Worm (Caenorhabditis elegans): Measurements from ENCODE around the gene B0457.6.
A peak's percentile ranks its signal among the peaks of the same experiment; 100 is the strongest.

The B0457.6 gene

ce11 chrII:8929771-8930170 is 7.5 kb downstream of the B0457.6 start, which contains the start of gene mrpl-50 (continued):
- TF ChIP-seq daf-16 (GFP tag; optimal IDR thresholded peaks at IDR 0.05): peak in 1 of 2 experiments; percentile 8
- peak; percentile 23 for TF ChIP-seq daf-16 (tag; optimal IDR thresholded peaks at IDR 0.05)
- no peak for TF ChIP-seq hlh-30 (tag; optimal IDR thresholded peaks at IDR 0.05; ENCODE audit: insufficient read depth)
- no peak for TF ChIP-seq nhr-6 (tag; optimal IDR thresholded peaks at IDR 0.05)
- peak; percentile 31; the same call in 1 of the 2 replicates for TF ChIP-seq snpc-1.2 (GFP tag; IDR thresholded peaks at IDR 0.05)
- no peak for TF ChIP-seq hif-1 (tag; optimal IDR thresholded peaks at IDR 0.05)
- no peak for TF ChIP-seq dmd-6 (GFP tag; IDR thresholded peaks at IDR 0.05)
- TF ChIP-seq F37D6.2 (tag; optimal IDR thresholded peaks at IDR 0.05): no peak
- TF ChIP-seq ctbp-1 (GFP tag; IDR thresholded peaks at IDR 0.05): no peak
- TF ChIP-seq dve-1 (tag; optimal IDR thresholded peaks at IDR 0.05; ENCODE audit: insufficient read depth): no peak
- TF ChIP-seq R02D3.7 (tag; optimal IDR thresholded peaks at IDR 0.05): no peak
- peak; percentile 17 for TF ChIP-seq Y5F2A.4 (GFP tag; optimal IDR thresholded peaks at IDR 0.05)
- TF ChIP-seq ceh-32 (tag; optimal IDR thresholded peaks at IDR 0.05; ENCODE audit: poor library complexity): no peak
- no peak for TF ChIP-seq nhr-111 (GFP tag; optimal IDR thresholded peaks at IDR 0.05)
- TF ChIP-seq aly-2 (tag; optimal IDR thresholded peaks at IDR 0.05): no peak
- no peak for TF ChIP-seq nhr-41 (GFP tag; IDR thresholded peaks at IDR 0.05)
- no peak for TF ChIP-seq nhr-11 (tag; optimal IDR thresholded peaks at IDR 0.05)

ce11 chrII:8930763-8931162 is 8.5 kb downstream of the B0457.6 start, which contains the start of gene enol-1:
Gene enol-1, plus strand, starts transcription at chrII:8930997.
- TF ChIP-seq unc-130 (GFP tag; optimal IDR thresholded peaks at IDR 0.05) (peak; percentile 15), nhr-10 (tag; optimal IDR thresholded peaks at IDR 0.05) (no peak), ama-1 (optimal IDR thresholded peaks at IDR 0.05) (peak; percentile 69), lin-38 (GFP tag; IDR thresholded peaks at IDR 0.05) (peak; percentile 32), F26F4.8 (GFP tag; conservative IDR thresholded peaks at IDR 0.05) (no peak), zfp-2 (tag; optimal IDR thresholded peaks at IDR 0.05) (no peak)

ce11 chrII:8931405-8932149 is 9.4 kb downstream of the B0457.6 start:
- TF ChIP-seq unc-39 (tag; optimal IDR thresholded peaks at IDR 0.05): no peak
- TF ChIP-seq set-16 (GFP tag; IDR thresholded peaks at IDR 0.05): no peak
- TF ChIP-seq zfp-2 (tag; optimal IDR thresholded peaks at IDR 0.05): no peak
- no peak for TF ChIP-seq lin-13 (GFP tag; optimal IDR thresholded peaks at IDR 0.05)
- TF ChIP-seq madf-9 (GFP tag; conservative IDR thresholded peaks at IDR 0.05): 0 out of 2 replicates have a peak, but pooled peaks have one; percentile 21
- no peak for TF ChIP-seq zfp-3 (GFP tag; conservative IDR thresholded peaks at IDR 0.05)
- no peak for TF ChIP-seq fkh-10 (GFP tag; optimal IDR thresholded peaks at IDR 0.05)
- peak; percentile 13 to 99 for TF ChIP-seq hif-1 (tag; optimal IDR thresholded peaks at IDR 0.05)
- no peak for TF ChIP-seq Y105C5A.15 (GFP tag; IDR thresholded peaks at IDR 0.05)
- no peak for TF ChIP-seq unc-130 (GFP tag; optimal IDR thresholded peaks at IDR 0.05)
- 0 out of 2 replicates have a peak, but pooled peaks have one; percentile 7 for TF ChIP-seq Y75B8A.6 (GFP tag; IDR thresholded peaks at IDR 0.05)
- TF ChIP-seq Y48G9A.11 (GFP tag; IDR thresholded peaks at IDR 0.05): no peak
- no peak for TF ChIP-seq aly-2 (tag; optimal IDR thresholded peaks at IDR 0.05)
- TF ChIP-seq F26F4.8 (GFP tag; conservative IDR thresholded peaks at IDR 0.05): 0 out of 2 replicates have a peak, but pooled peaks have one; percentile 11
- no peak for TF ChIP-seq ztf-7 (tag; optimal IDR thresholded peaks at IDR 0.05)
- peak; percentile 76 for TF ChIP-seq hlh-30 (tag; optimal IDR thresholded peaks at IDR 0.05; ENCODE audit: insufficient read depth)
- peak; percentile 4 for TF ChIP-seq spr-1 (tag; optimal IDR thresholded peaks at IDR 0.05)
- TF ChIP-seq daf-12 (tag; optimal IDR thresholded peaks at IDR 0.05): no peak
- no peak for TF ChIP-seq R02D3.7 (tag; optimal IDR thresholded peaks at IDR 0.05)
- peak; percentile 0 to 28 for TF ChIP-seq lsy-2 (tag; optimal IDR thresholded peaks at IDR 0.05)
- TF ChIP-seq nhr-77 (tag; optimal IDR thresholded peaks at IDR 0.05): no peak
- TF ChIP-seq egl-43 (GFP tag; IDR thresholded peaks at IDR 0.05): 0 out of 2 replicates have a peak, but pooled peaks have one; percentile 3
- peak; percentile 15 for TF ChIP-seq mes-2 (tag; optimal IDR thresholded peaks at IDR 0.05; ENCODE audit: poor library complexity, severe bottlenecking)
- TF ChIP-seq ceh-28 (tag; optimal IDR thresholded peaks at IDR 0.05): no peak
- TF ChIP-seq F44E2.7 (GFP tag; IDR thresholded peaks at IDR 0.05): no peak
- no peak for TF ChIP-seq madf-5 (GFP tag; IDR thresholded peaks at IDR 0.05)
- TF ChIP-seq daf-16 (GFP tag; optimal IDR thresholded peaks at IDR 0.05): no peak
- TF ChIP-seq daf-16 (tag; optimal IDR thresholded peaks at IDR 0.05): peak; percentile 78
- no peak for TF ChIP-seq nhr-11 (tag; optimal IDR thresholded peaks at IDR 0.05)
- no peak for TF ChIP-seq nhr-41 (GFP tag; IDR thresholded peaks at IDR 0.05)
- no peak for TF ChIP-seq dmd-6 (GFP tag; IDR thresholded peaks at IDR 0.05)
- TF ChIP-seq hlh-11 (tag; optimal IDR thresholded peaks at IDR 0.05): peak; percentile 72
- TF ChIP-seq zip-2 (tag; optimal IDR thresholded peaks at IDR 0.05): no peak
- peak; percentile 35 for TF ChIP-seq rbr-2 (tag; optimal IDR thresholded peaks at IDR 0.05)

All from whole organism, L4 larva.